Fruit fly (Drosophila melanogaster): ENCODE results near the gene CG9109.

The CG9109 gene

DNA sequence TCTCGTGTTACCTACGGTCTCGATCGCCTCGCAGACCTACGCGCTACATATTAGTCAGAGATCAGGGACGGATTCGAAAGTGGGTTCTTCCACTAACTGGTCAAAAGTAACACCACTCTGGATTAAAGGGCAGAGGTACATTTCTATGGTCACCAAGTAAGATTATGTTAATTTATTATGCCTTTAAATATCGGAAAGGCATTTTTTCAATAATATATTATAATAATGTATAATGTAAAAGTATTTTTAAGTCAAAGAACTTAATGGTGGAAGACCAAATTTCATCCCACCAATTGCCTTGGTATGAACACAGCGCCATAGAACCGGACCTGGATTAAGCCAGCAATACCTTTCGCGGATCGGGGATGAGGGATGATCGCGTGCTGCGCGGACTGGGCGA is 11.4 kb downstream of the CG9109 start:
- TF ChIP-seq dac (GFP tag; optimal IDR thresholded peaks at IDR 0.05) (no peak), CG16779 (tag; optimal IDR thresholded peaks at IDR 0.05) (peak; percentile 27), fkh (GFP tag; optimal IDR thresholded peaks at IDR 0.05) (no peak), CG6808 (GFP tag; optimal IDR thresholded peaks at IDR 0.05) (peak; percentile 73), Eip93F (GFP tag; optimal IDR thresholded peaks at IDR 0.05) (peak; percentile 15), achi (GFP tag; optimal IDR thresholded peaks at IDR 0.05) (peak; percentile 75), CG34406 (GFP tag; optimal IDR thresholded peaks at IDR 0.05) (peak; percentile 61), Met (GFP tag; optimal IDR thresholded peaks at IDR 0.05) (peak; percentile 59), Blimp-1 (GFP tag; optimal IDR thresholded peaks at IDR 0.05) (peak; percentile 56), Gug (GFP tag; IDR thresholded peaks at IDR 0.05) (peak; percentile 20; the same call in 1 of the 2 replicates), CG6792 (GFP tag; optimal IDR thresholded peaks at IDR 0.05) (peak; percentile 54), CG1621 (tag; optimal IDR thresholded peaks at IDR 0.05) (peak; percentile 16), svp (GFP tag) (peak; percentile 86), Ets21C (GFP tag; optimal IDR thresholded peaks at IDR 0.05) (no peak), Sox14 (GFP tag; optimal IDR thresholded peaks at IDR 0.05) (peak; percentile 46), CG32006 (GFP tag; optimal IDR thresholded peaks at IDR 0.05) (peak; percentile 63), Eip75B (GFP tag; optimal IDR thresholded peaks at IDR 0.05) (peak; percentile 53), CG3919 (GFP tag; optimal IDR thresholded peaks at IDR 0.05) (peak; percentile 82), Sox102F (GFP tag; optimal IDR thresholded peaks at IDR 0.05) (peak; percentile 40), Eip78C (GFP tag) (peak; percentile 92), Hr4 (GFP tag; optimal IDR thresholded peaks at IDR 0.05) (peak; percentile 29), cyc (GFP tag; optimal IDR thresholded peaks at IDR 0.05) (peak; percentile 64), CG10631 (GFP tag; optimal IDR thresholded peaks at IDR 0.05) (peak; percentile 64), CG9139 (GFP tag; optimal IDR thresholded peaks at IDR 0.05) (peak; percentile 71), pdm3 (GFP tag; optimal IDR thresholded peaks at IDR 0.05) (no peak), eg (GFP tag; IDR thresholded peaks at IDR 0.05) (0 out of 3 replicates have a peak, but pooled peaks have one; percentile 28), Sox15 (GFP tag; optimal IDR thresholded peaks at IDR 0.05) (peak; percentile 58), CG11294 (GFP tag; IDR thresholded peaks at IDR 0.05) (no peak), CG6854 (GFP tag; optimal IDR thresholded peaks at IDR 0.05) (peak; percentile 5), fd59A (GFP tag; optimal IDR thresholded peaks at IDR 0.05) (peak; percentile 58), OdsH (GFP tag; optimal IDR thresholded peaks at IDR 0.05) (peak; percentile 22), spab (GFP tag; optimal IDR thresholded peaks at IDR 0.05) (peak; percentile 73), CG11902 (GFP tag; optimal IDR thresholded peaks at IDR 0.05) (peak; percentile 78), vri (GFP tag; optimal IDR thresholded peaks at IDR 0.05) (no peak), CG8319 (GFP tag; optimal IDR thresholded peaks at IDR 0.05) (peak; percentile 55), CG10669 (GFP tag; optimal IDR thresholded peaks at IDR 0.05) (peak; percentile 73), CG7368 (GFP tag; optimal IDR thresholded peaks at IDR 0.05) (peak; percentile 10), salr (GFP tag; optimal IDR thresholded peaks at IDR 0.05) (peak; percentile 9 to 27), esn (GFP tag; optimal IDR thresholded peaks at IDR 0.05) (peak; percentile 33), CG11762 (GFP tag; optimal IDR thresholded peaks at IDR 0.05; ENCODE audit: insufficient read depth) (peak; percentile 33), topi (GFP tag; optimal IDR thresholded peaks at IDR 0.05) (peak; percentile 60), Ets96B (tag; optimal IDR thresholded peaks at IDR 0.05) (peak; percentile 80), lz (GFP tag; optimal IDR thresholded peaks at IDR 0.05) (peak; percentile 56), Hr39 (GFP tag; optimal IDR thresholded peaks at IDR 0.05) (peak; percentile 27), fd85E (GFP tag; optimal IDR thresholded peaks at IDR 0.05) (no peak), dsx (GFP tag; optimal IDR thresholded peaks at IDR 0.05; ENCODE audit: poor library complexity, severe bottlenecking) (peak; percentile 89), CG8119 (GFP tag; IDR thresholded peaks at IDR 0.05) (no peak), CG3032 (tag; optimal IDR thresholded peaks at IDR 0.05) (peak; percentile 75), CG15336 (GFP tag; IDR thresholded peaks at IDR 0.05) (no peak), CG31627 (GFP tag; optimal IDR thresholded peaks at IDR 0.05) (peak; percentile 42), CG8632 (GFP tag; optimal IDR thresholded peaks at IDR 0.05) (peak; percentile 51), net (GFP tag; optimal IDR thresholded peaks at IDR 0.05) (peak; percentile 32)

All from whole organism, prepupa.